Fruit fly (Drosophila melanogaster): ENCODE measurements around the gene CG32984.

CG32984 gene

dm6 chr2L:8958046-8958497 lies 6.7 kb upstream of the CG32984 start (continued):
- TF ChIP-seq CG10631 (GFP tag; optimal IDR thresholded peaks at IDR 0.05) = peak; percentile 95
- TF ChIP-seq Eip78C (GFP tag) = peak; percentile 96
- TF ChIP-seq CG3032 (tag; optimal IDR thresholded peaks at IDR 0.05) = no peak
- TF ChIP-seq lz (GFP tag; optimal IDR thresholded peaks at IDR 0.05) = peak; percentile 91
- peak; percentile 95 for TF ChIP-seq Eip75B (GFP tag; optimal IDR thresholded peaks at IDR 0.05)
- peak; percentile 95 for TF ChIP-seq net (GFP tag; optimal IDR thresholded peaks at IDR 0.05)
- no peak for TF ChIP-seq Blimp-1 (GFP tag; optimal IDR thresholded peaks at IDR 0.05)
- TF ChIP-seq vri (GFP tag; optimal IDR thresholded peaks at IDR 0.05) = peak; percentile 25
- TF ChIP-seq CG32006 (GFP tag; optimal IDR thresholded peaks at IDR 0.05) = peak; percentile 90
- TF ChIP-seq CG3919 (GFP tag; optimal IDR thresholded peaks at IDR 0.05) = peak; percentile 83
- TF ChIP-seq Smox (GFP tag; optimal IDR thresholded peaks at IDR 0.05) = peak; percentile 82
- TF ChIP-seq dac (GFP tag; optimal IDR thresholded peaks at IDR 0.05) = peak; percentile 87
- TF ChIP-seq CG31627 (GFP tag; optimal IDR thresholded peaks at IDR 0.05) = peak; percentile 66
- TF ChIP-seq CG4318 (GFP tag; optimal IDR thresholded peaks at IDR 0.05) = peak; percentile 69
- TF ChIP-seq fd85E (GFP tag; optimal IDR thresholded peaks at IDR 0.05) = no peak
- TF ChIP-seq CG10669 (GFP tag; optimal IDR thresholded peaks at IDR 0.05) = peak; percentile 78
- peak; percentile 75 for TF ChIP-seq CG8632 (GFP tag; optimal IDR thresholded peaks at IDR 0.05)
- peak in 1 of 2 experiments; percentile 33 for TF ChIP-seq ss (GFP tag; optimal IDR thresholded peaks at IDR 0.05)
- TF ChIP-seq Hr4 (GFP tag; optimal IDR thresholded peaks at IDR 0.05) = peak; percentile 97
- TF ChIP-seq achi (GFP tag; optimal IDR thresholded peaks at IDR 0.05) = peak; percentile 89
- TF ChIP-seq Ets21C (GFP tag; optimal IDR thresholded peaks at IDR 0.05) = peak; percentile 43
- peak; percentile 33 for TF ChIP-seq CG11902 (GFP tag; optimal IDR thresholded peaks at IDR 0.05)
- peak; percentile 99 for TF ChIP-seq CG15336 (GFP tag; IDR thresholded peaks at IDR 0.05)
- peak; percentile 93 for TF ChIP-seq CG6276 (GFP tag; optimal IDR thresholded peaks at IDR 0.05)
- TF ChIP-seq spab (GFP tag; optimal IDR thresholded peaks at IDR 0.05) = peak; percentile 61
- peak; percentile 86 for TF ChIP-seq Sox102F (GFP tag; optimal IDR thresholded peaks at IDR 0.05)
- peak; percentile 98 for TF ChIP-seq CG6163 (GFP tag; IDR thresholded peaks at IDR 0.05)
- peak; percentile 89 for TF ChIP-seq svp (GFP tag)
- TF ChIP-seq dsx (GFP tag; optimal IDR thresholded peaks at IDR 0.05; ENCODE audit: poor library complexity, severe bottlenecking) = no peak
- TF ChIP-seq fkh (GFP tag; optimal IDR thresholded peaks at IDR 0.05) = peak; percentile 40
- peak; percentile 60 for TF ChIP-seq cyc (GFP tag; optimal IDR thresholded peaks at IDR 0.05)
- peak; percentile 75 for TF ChIP-seq Lpt (GFP tag; optimal IDR thresholded peaks at IDR 0.05)
- peak; percentile 94 for TF ChIP-seq CG11294 (GFP tag; IDR thresholded peaks at IDR 0.05)
- peak; percentile 99 for TF ChIP-seq CG8119 (GFP tag; IDR thresholded peaks at IDR 0.05)
- TF ChIP-seq CG6792 (GFP tag; optimal IDR thresholded peaks at IDR 0.05) = peak; percentile 80
- peak; percentile 59 for TF ChIP-seq fd59A (GFP tag; optimal IDR thresholded peaks at IDR 0.05)

- TF ChIP-seq CG32006 (GFP tag; optimal IDR thresholded peaks at IDR 0.05) (peak; percentile 75), CG6808 (GFP tag; optimal IDR thresholded peaks at IDR 0.05) (no peak), salr (GFP tag; optimal IDR thresholded peaks at IDR 0.05) (peak in 1 of 2 experiments; percentile 11), CG6276 (GFP tag; optimal IDR thresholded peaks at IDR 0.05) (peak; percentile 73), CG4318 (GFP tag; optimal IDR thresholded peaks at IDR 0.05) (peak; percentile 17), Hr4 (GFP tag; optimal IDR thresholded peaks at IDR 0.05) (peak; percentile 15), CG8119 (GFP tag; IDR thresholded peaks at IDR 0.05) (peak; percentile 84; the same call in 2 of the 3 replicates), fd85E (GFP tag; optimal IDR thresholded peaks at IDR 0.05) (no peak), achi (GFP tag; optimal IDR thresholded peaks at IDR 0.05) (peak; percentile 45), spab (GFP tag; optimal IDR thresholded peaks at IDR 0.05) (no peak), eg (GFP tag; IDR thresholded peaks at IDR 0.05) (peak; percentile 82; the same call in 2 of the 3 replicates), CG10631 (GFP tag; optimal IDR thresholded peaks at IDR 0.05) (peak; percentile 27), CG10669 (GFP tag; optimal IDR thresholded peaks at IDR 0.05) (peak; percentile 1), fkh (GFP tag; optimal IDR thresholded peaks at IDR 0.05) (peak; percentile 56), Ets21C (GFP tag; optimal IDR thresholded peaks at IDR 0.05) (no peak), acj6 (GFP tag; optimal IDR thresholded peaks at IDR 0.05) (peak; percentile 10), CG11294 (GFP tag; IDR thresholded peaks at IDR 0.05) (peak; percentile 44), CG3919 (GFP tag; optimal IDR thresholded peaks at IDR 0.05) (peak; percentile 20), Ets96B (tag; optimal IDR thresholded peaks at IDR 0.05) (no peak), CG9139 (GFP tag; optimal IDR thresholded peaks at IDR 0.05) (no peak), CG16779 (tag; optimal IDR thresholded peaks at IDR 0.05) (peak; percentile 29), pdm3 (GFP tag; optimal IDR thresholded peaks at IDR 0.05) (peak; percentile 25), OdsH (GFP tag; optimal IDR thresholded peaks at IDR 0.05) (peak; percentile 56), svp (GFP tag) (peak; percentile 24)
Measured at dm6 chr2L:8959001-8959461, 5.7 kb upstream of the CG32984 start, which contains the start of gene CG31886. Gene CG31886 (minus strand): TSS chr2L:8959051.
